Worm (Caenorhabditis elegans) whole organism, L4/young adult: ENCODE measurements around the gene R07B1.7.

Experiments
- W03F9.2 ChIP-seq: fragments of 150-350 bp; optimal IDR thresholded peaks from 2 replicates; lab custom pipeline; 2014; ENCODE audit warnings: missing biosample characterization, missing genetic modification characterization
- dao-5 ChIP-seq: sonication (generic microtip); optimal IDR thresholded peaks from 2 replicates; lab custom pipeline; 2016; ENCODE audit warnings: missing genotype, missing genetic modification characterization, moderate library complexity, missing compliant biosample characterization
- him-1 ChIP-seq: sonication (generic microtip); optimal IDR thresholded peaks from 2 replicates; lab custom pipeline; 2016; ENCODE audit warnings: missing genotype, missing genetic modification reagents, missing genetic modification characterization, missing compliant biosample characterization

The R07B1.7 gene

ce11 chrX:9856618-9857017, 12.3 kb upstream of the R07B1.7 start, which contains the start of gene R07B1.11:
R07B1.11 (plus strand) TSS chrX:9856918.
- TF ChIP-seq him-1, result no peak
- no peak for TF ChIP-seq W03F9.2 (tag; lab: Kevin White, UChicago)
- TF ChIP-seq dao-5, result no peak

- TF ChIP-seq dao-5 (no peak), him-1 (no peak), W03F9.2 (tag; lab: Kevin White, UChicago) (no peak)
Observed at ce11 chrX:9858069-9858468, 10.9 kb upstream of the R07B1.7 start, which contains the start of gene scav-5. scav-5 (plus strand) TSS chrX:9858365.

ce11 chrX:9862916-9863624, 5.8 kb upstream of the R07B1.7 start, which contains the start of the genes gst-36 and R07B1.5:
gst-36 (minus strand) TSS chrX:9862960.
R07B1.5 (plus strand) TSS chrX:9863580.
- TF ChIP-seq W03F9.2 (tag; lab: Kevin White, UChicago) (no peak), dao-5 (no peak), him-1 (no peak)

ce11 chrX:9866355-9866754, 2.6 kb upstream of the R07B1.7 start, which contains the start of gene R07B1.6:
R07B1.6 (plus strand) TSS chrX:9866655.
- TF ChIP-seq W03F9.2 (tag; lab: Kevin White, UChicago), result no peak
- no peak for TF ChIP-seq dao-5
- TF ChIP-seq him-1, result no peak

ce11 chrX:9869522-9869921, 602 bp downstream of the R07B1.7 start, which contains the start of gene R07B1.13:
R07B1.13 (plus strand) TSS chrX:9869822.
- TF ChIP-seq him-1 (no peak), W03F9.2 (tag; lab: Kevin White, UChicago) (no peak)

DNA sequence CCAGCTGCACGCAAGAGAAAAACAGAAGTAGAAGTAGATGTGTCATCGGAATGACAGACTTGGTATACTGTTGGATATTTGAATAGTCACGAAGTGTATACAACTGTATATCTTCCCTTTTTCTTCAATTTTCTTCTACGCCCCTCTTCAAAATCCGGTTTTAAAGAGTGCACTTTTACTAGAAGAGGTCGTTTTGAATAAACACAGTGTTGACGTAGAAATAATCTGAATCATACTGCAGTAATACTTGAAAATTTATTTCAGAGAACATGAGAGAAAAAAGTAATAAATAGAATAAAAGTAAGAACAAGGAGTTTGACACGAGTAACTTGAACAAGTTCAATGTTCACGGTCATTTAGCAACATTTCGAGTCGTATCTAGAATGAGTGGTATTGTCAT, 3.6 kb downstream of the R07B1.7 start, which contains the start of gene R07B1.8:
Gene R07B1.8, minus strand, starts transcription at position 101 of the 400 bp plus-strand sequence.
- no peak for TF ChIP-seq dao-5
- TF ChIP-seq him-1, result no peak
- TF ChIP-seq W03F9.2 (tag; lab: Kevin White, UChicago), result no peak

DNA sequence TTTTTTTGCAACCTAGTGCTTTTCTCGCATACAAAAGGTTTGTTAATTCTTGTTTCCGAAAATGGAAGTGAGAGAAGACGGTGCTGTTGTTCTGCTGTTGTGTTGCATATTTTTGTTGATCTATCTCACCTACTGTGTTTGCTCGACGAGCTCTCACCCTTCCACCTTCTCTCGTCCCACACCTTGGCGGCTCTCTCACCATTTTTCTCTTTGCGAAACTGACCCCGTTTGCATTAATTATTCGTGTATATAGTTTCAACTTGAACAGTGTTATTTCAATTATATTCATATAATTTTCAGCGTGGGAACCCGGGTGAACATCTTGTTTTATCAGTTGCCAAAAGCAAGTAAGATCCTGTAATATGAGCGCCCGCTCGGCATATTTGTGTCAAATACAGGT, 8.2 kb downstream of the R07B1.7 start, which contains the start of gene R07B1.9:
Gene R07B1.9, plus strand, starts transcription at position 301 of the 400 bp plus-strand sequence.
- no peak for TF ChIP-seq W03F9.2 (tag; lab: Kevin White, UChicago)
- TF ChIP-seq dao-5, result no peak
- no peak for TF ChIP-seq him-1

- TF ChIP-seq him-1 (no peak), W03F9.2 (tag; lab: Kevin White, UChicago) (no peak), dao-5 (no peak)
Observed at ce11 chrX:9882112-9882511, 13.2 kb downstream of the R07B1.7 start, which contains the start of gene glo-1. glo-1 (minus strand) TSS chrX:9882212.

ce11 chrX:9882572-9882971, 13.7 kb downstream of the R07B1.7 start:
- TF ChIP-seq him-1, result no peak
- TF ChIP-seq W03F9.2 (tag; lab: Kevin White, UChicago), result no peak
- no peak for TF ChIP-seq dao-5

DNA sequence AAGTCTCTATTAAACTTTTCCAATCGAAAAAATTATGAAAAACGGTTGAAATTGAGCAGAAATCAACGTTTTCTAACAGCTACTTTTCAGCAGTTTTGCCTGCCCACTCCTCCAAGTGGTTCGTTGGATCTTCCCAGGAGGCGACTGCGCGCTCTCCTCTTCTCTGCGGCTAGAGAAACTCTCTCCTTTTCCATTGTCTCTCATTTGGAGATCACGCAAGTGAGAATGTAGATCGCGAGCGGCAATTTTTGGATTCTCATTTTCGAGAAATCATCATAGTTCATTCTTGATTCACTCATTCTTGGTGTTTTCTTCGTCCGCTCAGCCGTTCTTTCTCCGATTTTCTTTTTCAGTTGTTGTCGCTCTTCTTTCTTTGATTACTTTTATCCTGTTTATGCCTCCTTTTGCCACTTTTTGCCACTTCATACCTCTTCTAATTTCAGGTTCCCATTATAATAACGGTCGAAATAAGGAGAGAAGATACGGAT, 15.0 kb downstream of the R07B1.7 start, which contains the start of gene mrp-4:
Gene mrp-4, plus strand, starts transcription at position 438 of the 488 bp plus-strand sequence.
- TF ChIP-seq him-1, result no peak
- TF ChIP-seq dao-5, result no peak
- no peak for TF ChIP-seq W03F9.2 (tag; lab: Kevin White, UChicago)

- no peak for TF ChIP-seq him-1
- no peak for TF ChIP-seq W03F9.2 (tag; lab: Kevin White, UChicago)
- TF ChIP-seq dao-5, result no peak
Observed at ce11 chrX:9892323-9892722, 23.4 kb downstream of the R07B1.7 start, which contains the start of gene F21G4.1. F21G4.1 (minus strand) TSS chrX:9892328.

DNA sequence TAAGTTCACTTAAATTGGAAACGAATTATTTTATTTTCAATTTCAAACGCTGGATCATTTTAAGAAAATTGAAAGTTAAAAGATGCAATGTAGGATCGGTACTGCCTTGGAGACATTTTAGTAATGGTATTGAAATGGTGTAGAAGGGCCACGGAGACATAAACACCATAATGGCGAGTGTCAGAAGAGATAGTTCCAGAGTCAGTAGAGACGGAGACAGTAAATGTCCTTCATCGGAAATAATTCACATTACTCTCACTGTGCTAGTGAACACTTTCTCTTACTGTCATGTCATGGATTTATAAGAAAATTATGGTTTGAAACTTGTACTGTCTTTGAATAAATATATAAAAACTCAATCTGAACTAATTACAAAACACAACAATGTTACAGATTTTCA, 24.1 kb downstream of the R07B1.7 start:
- no peak for TF ChIP-seq him-1
- no peak for TF ChIP-seq dao-5
- TF ChIP-seq W03F9.2 (tag; lab: Kevin White, UChicago), result no peak

ce11 chrX:9894844-9895243, 25.9 kb downstream of the R07B1.7 start, which contains the start of gene F21G4.3:
F21G4.3 (plus strand) TSS chrX:9895144.
- TF ChIP-seq W03F9.2 (tag; lab: Kevin White, UChicago) (no peak), dao-5 (no peak), him-1 (no peak)

DNA sequence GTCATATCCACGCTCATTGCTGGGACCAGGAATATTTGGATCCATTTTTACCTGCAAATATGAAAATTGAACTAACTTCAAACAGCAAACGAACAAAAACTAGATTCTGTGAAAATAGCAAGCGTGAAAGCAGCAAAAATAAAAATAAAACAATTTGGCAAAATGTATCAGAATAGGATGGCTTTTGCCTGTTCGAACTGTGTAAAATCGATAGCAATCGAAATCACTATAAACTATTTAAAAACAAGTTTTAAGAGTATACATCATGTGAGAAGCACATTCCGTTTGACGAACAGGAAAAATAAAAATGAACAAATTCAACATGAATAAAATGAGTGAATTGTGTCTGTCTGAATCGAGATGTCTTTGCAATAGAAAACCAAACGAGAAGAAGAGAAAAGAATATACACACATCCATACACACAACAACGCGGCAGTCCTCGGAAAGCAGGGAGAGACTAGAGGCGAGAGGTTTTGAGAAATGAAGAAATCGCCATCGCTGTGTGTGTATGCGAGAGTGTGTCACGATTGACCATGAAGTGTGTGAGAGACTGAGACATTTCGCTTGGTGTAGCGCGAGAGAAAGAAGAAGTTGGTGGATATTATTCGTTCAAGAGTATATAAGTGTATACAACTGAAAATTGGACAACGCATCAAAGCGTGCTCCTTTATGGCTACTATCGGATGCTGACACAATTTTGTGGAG, 30.7 kb downstream of the R07B1.7 start, which contains the start of gene phf-34:
Gene phf-34, minus strand, starts transcription at position 51 of the 706 bp plus-strand sequence.
- TF ChIP-seq W03F9.2 (tag; lab: Kevin White, UChicago) (peak; percentile 42), him-1 (no peak), dao-5 (no peak)
